Fruit fly (Drosophila melanogaster) whole organism, embryonic: ENCODE data around the gene CG3841.

Experiments
- Awh ChIP-seq: fragments of 200-800 bp; sonication (Bioruptor generic); IDR thresholded peaks from 2 replicates; pipeline ENCODE4, ENCODE4 v1.3.6; 2022; ENCODE audit warnings: missing biosample characterization, missing genetic modification characterization
- BEAF-32 ChIP-seq: fragments of 200-800 bp; sonication (Bioruptor generic); optimal IDR thresholded peaks from 3 replicates; lab custom pipeline; 2017; ENCODE audit warnings: missing biosample characterization, missing genetic modification characterization, mild to moderate bottlenecking, moderate library complexity, missing genetic modification reagents
- Bteb2 ChIP-seq: fragments of 200-800 bp; sonication (Bioruptor generic); optimal IDR thresholded peaks from 2 replicates; lab custom pipeline; 2016; ENCODE audit warnings: missing biosample characterization, missing genetic modification characterization
- CG10959 ChIP-seq: fragments of 200-800 bp; sonication (Bioruptor generic); IDR thresholded peaks from 2 replicates; pipeline ENCODE4 v1.3.6; 2022; ENCODE audit warnings: missing biosample characterization, missing genetic modification characterization
- CG11695 ChIP-seq: fragments of 200-800 bp; sonication (Bioruptor generic); IDR thresholded peaks from 3 replicates; pipeline ENCODE4 v1.3.6; 2022; ENCODE audit warnings: missing biosample characterization, missing genetic modification characterization
- CG15073 ChIP-seq: fragments of 200-800 bp; sonication (Bioruptor generic); optimal IDR thresholded peaks from 2 replicates; lab custom pipeline; 2016; ENCODE audit warnings: missing biosample characterization, missing genetic modification characterization
- CG15479 ChIP-seq: fragments of 200-800 bp; sonication (Bioruptor generic); optimal IDR thresholded peaks from 3 replicates; lab custom pipeline; 2019; ENCODE audit warnings: missing biosample characterization, mild to moderate bottlenecking, missing genetic modification characterization, moderate library complexity
- CG17359 ChIP-seq: fragments of 200-800 bp; sonication (Bioruptor generic); optimal IDR thresholded peaks from 3 replicates; lab custom pipeline; 2018; ENCODE audit warnings: missing biosample characterization, mild to moderate bottlenecking, missing genetic modification characterization, moderate library complexity
- CG17829 ChIP-seq: fragments of 200-800 bp; optimal IDR thresholded peaks from 2 replicates; lab custom pipeline; 2019; ENCODE audit warnings: missing biosample characterization, mild to moderate bottlenecking, missing genetic modification characterization, moderate library complexity
- CG18262 ChIP-seq: fragments of 200-800 bp; optimal IDR thresholded peaks from 3 replicates; lab custom pipeline; 2019; ENCODE audit warnings: missing biosample characterization, mild to moderate bottlenecking, missing genetic modification characterization, moderate library complexity
- CG2875 ChIP-seq: fragments of 200-800 bp; sonication (Bioruptor generic); optimal IDR thresholded peaks from 2 replicates; lab custom pipeline; 2017; ENCODE audit warnings: missing biosample characterization, mild to moderate bottlenecking, missing genetic modification characterization, missing genetic modification reagents
- CG4707 ChIP-seq: fragments of 200-800 bp; sonication (Bioruptor generic); optimal IDR thresholded peaks from 2 replicates; lab custom pipeline; 2018; ENCODE audit warnings: missing biosample characterization, mild to moderate bottlenecking, missing genetic modification characterization, moderate library complexity
- CG6683 ChIP-seq: fragments of 200-800 bp; sonication (Bioruptor generic); optimal IDR thresholded peaks from 2 replicates; lab custom pipeline; 2017; ENCODE audit warnings: missing biosample characterization, mild to moderate bottlenecking, missing genetic modification characterization, missing genetic modification reagents
- CG7372 ChIP-seq: fragments of 200-800 bp; sonication (Bioruptor generic); IDR thresholded peaks from 2 replicates; pipeline ENCODE4 v1.3.6; 2022; ENCODE audit warnings: missing biosample characterization, missing genetic modification characterization
- CG9437 ChIP-seq: fragments of 200-800 bp; sonication (Bioruptor generic); optimal IDR thresholded peaks from 2 replicates; lab custom pipeline; 2018; ENCODE audit warnings: missing biosample characterization, mild to moderate bottlenecking, missing genetic modification characterization
- CG9609 ChIP-seq: fragments of 200-800 bp; sonication (Bioruptor generic); optimal IDR thresholded peaks from 3 replicates; lab custom pipeline; 2016; ENCODE audit warnings: missing biosample characterization, missing genetic modification characterization
- CG9817 ChIP-seq: fragments of 200-800 bp; sonication (Bioruptor generic); optimal IDR thresholded peaks from 2 replicates; lab custom pipeline; 2018; ENCODE audit warnings: missing biosample characterization, mild to moderate bottlenecking, missing genetic modification characterization, moderate library complexity
- CrebB ChIP-seq: fragments of 200-800 bp; sonication (Bioruptor generic); optimal IDR thresholded peaks from 3 replicates; lab custom pipeline; 2018; ENCODE audit warnings: missing biosample characterization, mild to moderate bottlenecking, missing genetic modification characterization
- D19A ChIP-seq: fragments of 200-800 bp; optimal IDR thresholded peaks from 3 replicates; lab custom pipeline; 2019; ENCODE audit warnings: missing biosample characterization, mild to moderate bottlenecking, missing genetic modification characterization, moderate library complexity
- Dfd ChIP-seq, 2 experiments: fragments of >200 bp; optimal IDR thresholded peaks; 2 replicates each; lab custom pipeline; 2017; ENCODE audit warnings: missing biosample characterization in 2 of 2, missing genetic modification characterization in 2 of 2
- Dip3 ChIP-seq: fragments of 200-800 bp; sonication (Bioruptor generic); optimal IDR thresholded peaks from 3 replicates; lab custom pipeline; 2016; ENCODE audit warnings: missing biosample characterization, missing genetic modification characterization
- Doc2 ChIP-seq: fragments of 200-800 bp; sonication (Bioruptor generic); IDR thresholded peaks from 2 replicates; pipeline ENCODE4 v1.3.6; 2022; ENCODE audit warnings: missing biosample characterization, missing genetic modification characterization
- Ets65A ChIP-seq: fragments of 200-800 bp; sonication (Bioruptor generic); peaks from one replicate; lab custom pipeline; 2016; ENCODE audit warnings: missing biosample characterization, missing genetic modification characterization
- H2.0 ChIP-seq: fragments of 200-800 bp; sonication (Bioruptor generic); IDR thresholded peaks from 2 replicates; pipeline ENCODE4 v1.3.6; 2022; ENCODE audit warnings: missing biosample characterization, missing genetic modification characterization
- Kr ChIP-seq: fragments of 200-800 bp; sonication (Bioruptor generic); optimal IDR thresholded peaks from 2 replicates; lab custom pipeline; 2017; ENCODE audit warnings: missing biosample characterization, mild to moderate bottlenecking, missing genetic modification characterization
- Lpt ChIP-seq: fragments of >200 bp; optimal IDR thresholded peaks from 2 replicates; lab custom pipeline; 2018; ENCODE audit warnings: missing biosample characterization, missing genetic modification characterization
- Mrtf ChIP-seq: fragments of 200-800 bp; sonication (Bioruptor generic); IDR thresholded peaks from 3 replicates; pipeline ENCODE4 v1.3.6; 2022; ENCODE audit warnings: missing biosample characterization, missing genetic modification characterization
- NFAT ChIP-seq: fragments of 200-800 bp; sonication (Bioruptor generic); IDR thresholded peaks from 2 replicates; pipeline ENCODE4 v1.3.6; 2022; ENCODE audit warnings: missing biosample characterization, missing genetic modification characterization
- Nf-YA ChIP-seq: fragments of 200-800 bp; sonication (Bioruptor generic); IDR thresholded peaks from 2 replicates; pipeline ENCODE4 v1.3.6; 2022; ENCODE audit warnings: missing biosample characterization, missing genetic modification characterization
- Opbp ChIP-seq: fragments of 200-800 bp; sonication (Bioruptor generic); IDR thresholded peaks from 3 replicates; pipeline ENCODE4 v1.3.6; 2022; ENCODE audit warnings: missing biosample characterization, missing genetic modification characterization; ENCODE audit not compliant: partially characterized antibody
- Optix ChIP-seq: fragments of 200-800 bp; sonication (Bioruptor generic); IDR thresholded peaks from 3 replicates; pipeline ENCODE4 v1.3.6; 2022; ENCODE audit warnings: missing biosample characterization, missing genetic modification characterization
- Side ChIP-seq: fragments of 200-800 bp; sonication (Bioruptor generic); optimal IDR thresholded peaks from 2 replicates; lab custom pipeline; 2016; ENCODE audit warnings: missing biosample characterization, missing genetic modification characterization
- abd-A ChIP-seq: fragments of 200-800 bp; sonication (Bioruptor generic); optimal IDR thresholded peaks from 3 replicates; lab custom pipeline; 2019; ENCODE audit warnings: missing biosample characterization, mild to moderate bottlenecking, missing genetic modification characterization, moderate library complexity
- caup ChIP-seq: fragments of 200-800 bp; sonication (Bioruptor generic); optimal IDR thresholded peaks from 3 replicates; lab custom pipeline; 2017; ENCODE audit warnings: missing biosample characterization, mild to moderate bottlenecking, missing genetic modification characterization, moderate library complexity; ENCODE audit not compliant: severe bottlenecking
- cg ChIP-seq: fragments of 200-800 bp; sonication (Bioruptor generic); optimal IDR thresholded peaks from 3 replicates; lab custom pipeline; 2019; ENCODE audit warnings: missing biosample characterization, mild to moderate bottlenecking, missing genetic modification characterization, moderate library complexity
- dati ChIP-seq: fragments of 200-800 bp; sonication (Bioruptor generic); IDR thresholded peaks from 2 replicates; pipeline ENCODE4 v1.3.6; 2022; ENCODE audit warnings: missing biosample characterization, missing genetic modification characterization
- fd102C ChIP-seq: fragments of 200-800 bp; sonication (Bioruptor generic); optimal IDR thresholded peaks from 2 replicates; lab custom pipeline; 2018; ENCODE audit warnings: missing biosample characterization, mild to moderate bottlenecking, missing genetic modification characterization, moderate library complexity
- ftz-f1 ChIP-seq: fragments of 200-800 bp; sonication (Bioruptor generic); optimal IDR thresholded peaks from 2 replicates; lab custom pipeline; 2016; ENCODE audit warnings: missing biosample characterization, missing genetic modification characterization
- jing ChIP-seq: fragments of 200-800 bp; sonication (Bioruptor generic); optimal IDR thresholded peaks from 2 replicates; lab custom pipeline; 2018; ENCODE audit warnings: missing biosample characterization, mild to moderate bottlenecking, missing genetic modification characterization
- knrl ChIP-seq: fragments of 200-800 bp; sonication (Bioruptor generic); IDR thresholded peaks from 3 replicates; pipeline ENCODE4 v1.3.6; 2022; ENCODE audit warnings: missing biosample characterization, missing genetic modification characterization; ENCODE audit not compliant: partially characterized antibody
- maf-S ChIP-seq: fragments of 200-800 bp; sonication (Bioruptor generic); optimal IDR thresholded peaks from 2 replicates; lab custom pipeline; 2016; ENCODE audit warnings: missing biosample characterization, missing genetic modification characterization
- pnt ChIP-seq: fragments of 200-800 bp; sonication (Bioruptor generic); optimal IDR thresholded peaks from 3 replicates; lab custom pipeline; 2016; ENCODE audit warnings: missing biosample characterization, missing genetic modification characterization
- prd ChIP-seq, 3 experiments: fragments of >200 bp in 2 of 3; fragments of 200-800 bp in 1 of 3; sonication (Bioruptor generic) in 1 of 3; optimal IDR thresholded peaks in 2 of 3; IDR thresholded peaks in 1 of 3; 2 replicates in 2 of 3; 3 replicates in 1 of 3; pipeline versions ENCODE4 v1.3.6 to Lab custom; 2017 to 2022; ENCODE audit warnings: missing biosample characterization in 1 of 3, missing genetic modification characterization in 1 of 3
- shn ChIP-seq: fragments of 200-800 bp; sonication (Bioruptor generic); optimal IDR thresholded peaks from 3 replicates; lab custom pipeline; 2016; ENCODE audit warnings: missing biosample characterization, missing genetic modification characterization
- sisA ChIP-seq: fragments of 200-800 bp; sonication (Bioruptor generic); IDR thresholded peaks from 2 replicates; pipeline ENCODE4 v1.3.6; 2022; ENCODE audit warnings: missing biosample characterization, missing genetic modification characterization
- sob ChIP-seq: fragments of 200-800 bp; sonication (Bioruptor generic); IDR thresholded peaks from 2 replicates; pipeline ENCODE4 v1.3.6; 2022; ENCODE audit warnings: missing biosample characterization, missing genetic modification characterization
- sug ChIP-seq: fragments of 200-800 bp; optimal IDR thresholded peaks from 2 replicates; lab custom pipeline; 2019; ENCODE audit warnings: missing biosample characterization, mild to moderate bottlenecking, missing genetic modification characterization, moderate library complexity
- tgo ChIP-seq: fragments of 200-800 bp; sonication (Bioruptor generic); IDR thresholded peaks from 3 replicates; pipeline ENCODE4 v1.3.6; 2022; ENCODE audit warnings: missing biosample characterization, missing genetic modification characterization
- tin ChIP-seq: fragments of 200-800 bp; sonication (Bioruptor generic); optimal IDR thresholded peaks from 3 replicates; lab custom pipeline; 2016; ENCODE audit warnings: missing biosample characterization, missing genetic modification characterization
- unc-4 ChIP-seq: fragments of 200-800 bp; sonication (Bioruptor generic); IDR thresholded peaks from 2 replicates; pipeline ENCODE4 v1.3.6; 2022; ENCODE audit warnings: missing biosample characterization, missing genetic modification characterization; ENCODE audit not compliant: partially characterized antibody

The CG3841 gene

dm6 chr2L:9567398-9567856, 21.8 kb upstream of the CG3841 start (continued):
- peak; percentile 89 for TF ChIP-seq fd102C (GFP tag; lab: Kevin White, UChicago)
- TF ChIP-seq Optix: peak; percentile 96
- TF ChIP-seq Awh (GFP tag; lab: Robert Waterston, UW): peak; percentile 98
- peak; percentile 96 for TF ChIP-seq Bteb2
- TF ChIP-seq Lpt (GFP tag; lab: Kevin White, UChicago): no peak
- peak; percentile 98 for TF ChIP-seq CG6683 (GFP tag; lab: Kevin White, UChicago)
- peak; percentile 99 for TF ChIP-seq Ets65A (GFP tag; lab: Kevin White, UChicago)
- TF ChIP-seq pnt (GFP tag; lab: Kevin White, UChicago): peak; percentile 37
- peak; percentile 98 for TF ChIP-seq NFAT (GFP tag; lab: Robert Waterston, UW)
- TF ChIP-seq sisA: peak; percentile 41; the same call in 1 of the 2 replicates
- TF ChIP-seq jing (GFP tag; lab: Kevin White, UChicago): peak; percentile 86
- peak; percentile 22 for TF ChIP-seq CG15479
- TF ChIP-seq Side (GFP tag; lab: Kevin White, UChicago): peak; percentile 97
- TF ChIP-seq shn (GFP tag; lab: Kevin White, UChicago): peak; percentile 91
- peak; percentile 61; the same call in 1 of the 2 replicates for TF ChIP-seq Doc2
- TF ChIP-seq CG9609 (GFP tag; lab: Kevin White, UChicago): peak; percentile 88
- TF ChIP-seq CG7372: peak; percentile 92
- peak; percentile 89 for TF ChIP-seq D19A (tag; lab: Kevin White, UChicago)
- peak; percentile 97 for TF ChIP-seq Nf-YA (GFP tag; lab: Robert Waterston, UW)
- TF ChIP-seq caup (GFP tag; lab: Kevin White, UChicago): peak; percentile 100
- TF ChIP-seq CG10959: peak; percentile 72
- TF ChIP-seq CG2875 (GFP tag; lab: Kevin White, UChicago): peak; percentile 99
- TF ChIP-seq CG17359 (tag; lab: Kevin White, UChicago): peak; percentile 99
- peak; percentile 94 for TF ChIP-seq CG17829 (tag; lab: Kevin White, UChicago)
- peak; percentile 91 for TF ChIP-seq tgo (GFP tag; lab: Robert Waterston, UW)
- TF ChIP-seq Mrtf: peak; percentile 89
- no peak for TF ChIP-seq Opbp (GFP tag; lab: Robert Waterston, UW)
- TF ChIP-seq dati (GFP tag; lab: Robert Waterston, UW): peak; percentile 91
- peak; percentile 65 for TF ChIP-seq CG15073 (GFP tag; lab: Kevin White, UChicago)
- TF ChIP-seq CG18262 (tag; lab: Kevin White, UChicago): peak; percentile 91
- peak; percentile 76 for TF ChIP-seq Kr (GFP tag; lab: Kevin White, UChicago)
- TF ChIP-seq H2.0: peak; percentile 93
- peak; percentile 93 for TF ChIP-seq maf-S (GFP tag; lab: Kevin White, UChicago)
- peak; percentile 97 for TF ChIP-seq sob (GFP tag; lab: Robert Waterston, UW)
- peak; percentile 97 for TF ChIP-seq CG9817
- TF ChIP-seq BEAF-32 (GFP tag; lab: Kevin White, UChicago): peak; percentile 31
- TF ChIP-seq knrl (GFP tag; lab: Robert Waterston, UW): no peak
- peak; percentile 80 for TF ChIP-seq cg (GFP tag; lab: Kevin White, UChicago)
- TF ChIP-seq CrebB (tag; lab: Kevin White, UChicago): peak; percentile 99
- TF ChIP-seq CG4707 (GFP tag; lab: Kevin White, UChicago): peak; percentile 99
- TF ChIP-seq Dfd (GFP tag; optimal IDR thresholded peaks at IDR 0.05; lab: Kevin White, UChicago): no peak
- peak; percentile 95 for TF ChIP-seq tin (GFP tag; lab: Kevin White, UChicago)
- peak; percentile 93 for TF ChIP-seq ftz-f1 (GFP tag; lab: Kevin White, UChicago)
- peak; percentile 98 for TF ChIP-seq abd-A (tag; lab: Kevin White, UChicago)
- peak; percentile 94 for TF ChIP-seq CG9437
- TF ChIP-seq prd (optimal IDR thresholded peaks at IDR 0.05; lab: Kevin White, UChicago): no peak
- TF ChIP-seq prd (GFP tag; IDR thresholded peaks at IDR 0.05; lab: Robert Waterston, UW): peak; percentile 72
- TF ChIP-seq CG11695: peak; percentile 94
- peak; percentile 92 for TF ChIP-seq Dip3
- TF ChIP-seq unc-4: peak; percentile 17; the same call in 1 of the 2 replicates
- peak; percentile 97 for TF ChIP-seq sug (tag; lab: Kevin White, UChicago)
